Worm (Caenorhabditis elegans) whole organism, L2 larva: Measurements from ENCODE around the gene Y51H4A.5.

Experiments
- alr-1 ChIP-seq: fragments of 150-350 bp; optimal IDR thresholded peaks from 2 replicates; lab custom pipeline; 2014; ENCODE audit warnings: missing biosample characterization, missing genetic modification characterization
- aly-2 ChIP-seq: fragments of 150-350 bp; optimal IDR thresholded peaks from 2 replicates; lab custom pipeline; 2014; ENCODE audit warnings: missing biosample characterization, missing genetic modification characterization
- ama-1 ChIP-seq: fragments of 150-350 bp; optimal IDR thresholded peaks from 2 replicates; lab custom pipeline; 2018; ENCODE audit warnings: inconsistent platforms
- ceh-16 ChIP-seq: fragments of 150-350 bp; optimal IDR thresholded peaks from 2 replicates; lab custom pipeline; 2014; ENCODE audit warnings: missing biosample characterization, missing genetic modification characterization
- mdl-1 ChIP-seq, 2 experiments: fragments of 150-350 bp in 1 of 2; sonication (generic microtip) in 1 of 2; optimal IDR thresholded peaks; 2 replicates each; lab custom pipeline; 2017; ENCODE audit warnings: missing biosample characterization in 2 of 2, missing genetic modification characterization in 2 of 2
- nhr-10 ChIP-seq: sonication (generic microtip); optimal IDR thresholded peaks from 2 replicates; lab custom pipeline; 2017; ENCODE audit warnings: missing biosample characterization, missing genetic modification characterization
- unc-62 ChIP-seq: fragments of 150-350 bp; optimal IDR thresholded peaks from 2 replicates; lab custom pipeline; 2014; ENCODE audit warnings: missing biosample characterization, missing genetic modification reagents, missing genetic modification characterization
- zag-1 ChIP-seq: fragments of 150-350 bp; optimal IDR thresholded peaks from 2 replicates; lab custom pipeline; 2014; ENCODE audit warnings: missing biosample characterization, missing genetic modification characterization

- TF ChIP-seq alr-1 (tag; lab: Kevin White, UChicago): no peak
- TF ChIP-seq ama-1 (lab: Kevin White, UChicago): peak; percentile 9
- peak in 1 of 2 experiments; percentile 59 for TF ChIP-seq mdl-1 (tag; optimal IDR thresholded peaks at IDR 0.05; lab: Kevin White, UChicago)
- no peak for TF ChIP-seq unc-62 (GFP tag; lab: Kevin White, UChicago)
- TF ChIP-seq nhr-10 (tag; lab: Kevin White, UChicago): no peak
- TF ChIP-seq ceh-16: no peak
- peak; percentile 75 for TF ChIP-seq zag-1 (tag; lab: Kevin White, UChicago)
- TF ChIP-seq aly-2 (tag; lab: Kevin White, UChicago): no peak
These were observed 34.4 kb downstream of the Y51H4A.5 start for ce11 chrIV:16491411-16492036.
